Fruit fly (Drosophila melanogaster) Kc167 (cell line): ENCODE data around the gene CG9147.

Experiments used
- insv ChIP-seq: fragments of >200 bp; optimal IDR thresholded peaks from 3 replicates; lab custom pipeline; 2018; ENCODE audit warnings: missing external identifiers
- ttk ChIP-seq: sonication (Bioruptor generic); optimal IDR thresholded peaks from 2 replicates; lab custom pipeline; 2017; ENCODE audit warnings: missing external identifiers

DNA sequence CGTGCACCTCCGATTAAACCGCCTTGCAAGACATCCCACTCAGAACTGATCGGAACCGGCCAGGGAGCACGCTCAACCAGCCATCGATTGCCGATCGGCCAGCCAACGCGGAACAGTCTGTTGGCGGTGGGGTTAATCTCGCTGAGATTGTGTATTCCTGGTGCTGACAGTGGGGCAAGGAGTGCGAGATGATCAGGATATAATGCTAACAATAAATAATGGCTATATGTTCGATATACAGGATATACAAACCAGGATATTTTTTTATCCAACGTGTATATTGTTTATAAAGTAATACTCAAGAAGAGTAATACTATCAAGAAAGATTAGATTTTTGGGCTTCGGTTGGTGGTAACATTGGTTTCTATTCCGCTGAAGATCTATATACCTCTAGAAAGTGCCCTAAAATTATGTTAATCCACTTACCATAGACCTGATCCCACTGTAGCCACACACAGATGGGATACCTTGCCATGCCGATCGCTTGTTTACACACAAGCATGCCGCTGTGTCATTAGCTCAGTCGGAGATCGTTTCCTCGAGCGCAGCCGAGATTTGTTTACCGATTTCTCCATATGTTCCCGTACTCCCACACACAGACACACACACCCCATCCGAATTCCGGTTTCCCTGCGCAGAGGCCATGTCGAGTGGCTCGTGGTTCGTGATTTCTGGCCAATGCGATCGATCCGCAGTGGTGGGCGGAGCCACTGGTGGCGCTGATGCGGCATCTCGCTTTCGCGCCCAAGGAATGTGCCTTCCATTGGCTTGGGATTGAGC, 46.3 kb upstream of the CG9147 start, which contains the start of gene H2.0:
- TF ChIP-seq insv (lab: Kevin White, UChicago) (no peak), ttk (lab: Kevin White, UChicago) (no peak)
